Fruit fly (Drosophila melanogaster): Measurements from ENCODE around the gene CG44475.

The CG44475 gene

DNA sequence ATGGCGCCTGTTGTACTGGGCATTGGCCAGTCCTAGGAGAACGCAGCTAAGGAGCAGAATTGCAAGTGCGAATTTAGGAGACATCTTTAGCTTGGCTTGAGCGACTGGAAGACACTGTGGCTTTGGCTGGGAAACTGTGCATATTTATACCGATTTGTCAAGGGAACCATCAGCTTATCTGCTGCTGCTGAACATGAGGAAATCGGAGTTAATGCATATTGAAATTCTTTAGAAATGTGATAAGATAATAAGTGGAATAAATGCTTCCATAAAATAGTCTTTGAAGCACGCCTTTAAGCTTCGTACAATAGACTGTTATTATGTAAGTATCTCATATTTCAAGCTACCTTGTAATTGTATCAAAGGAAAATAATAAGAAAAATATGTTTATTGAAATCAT, at the start of gene CG44475:
Gene CG44475 (minus strand): TSS at position 101 of the 400 bp plus-strand sequence.
- no peak for TF ChIP-seq Dll (optimal IDR thresholded peaks at IDR 0.05)
- TF ChIP-seq usp (GFP tag; optimal IDR thresholded peaks at IDR 0.05), result no peak
- TF ChIP-seq EcR (GFP tag; optimal IDR thresholded peaks at IDR 0.05), result no peak
- TF ChIP-seq pan (optimal IDR thresholded peaks at IDR 0.05), result no peak
- TF ChIP-seq CG8478 (optimal IDR thresholded peaks at IDR 0.05), result no peak
- no peak for TF ChIP-seq psq (optimal IDR thresholded peaks at IDR 0.05)

dm6 chr2L:15923095-15923494, 40.1 kb upstream of the CG44475 start, which contains the start of gene CG4793:
TSS of gene CG4793 (plus strand) at chr2L:15923395.
- no peak for TF ChIP-seq usp (GFP tag; optimal IDR thresholded peaks at IDR 0.05)
- no peak for TF ChIP-seq Dll (optimal IDR thresholded peaks at IDR 0.05)
- TF ChIP-seq psq (optimal IDR thresholded peaks at IDR 0.05), result no peak
- TF ChIP-seq pan (optimal IDR thresholded peaks at IDR 0.05), result peak; percentile 62
- TF ChIP-seq CG8478 (optimal IDR thresholded peaks at IDR 0.05), result no peak
- TF ChIP-seq EcR (GFP tag; optimal IDR thresholded peaks at IDR 0.05), result no peak

DNA sequence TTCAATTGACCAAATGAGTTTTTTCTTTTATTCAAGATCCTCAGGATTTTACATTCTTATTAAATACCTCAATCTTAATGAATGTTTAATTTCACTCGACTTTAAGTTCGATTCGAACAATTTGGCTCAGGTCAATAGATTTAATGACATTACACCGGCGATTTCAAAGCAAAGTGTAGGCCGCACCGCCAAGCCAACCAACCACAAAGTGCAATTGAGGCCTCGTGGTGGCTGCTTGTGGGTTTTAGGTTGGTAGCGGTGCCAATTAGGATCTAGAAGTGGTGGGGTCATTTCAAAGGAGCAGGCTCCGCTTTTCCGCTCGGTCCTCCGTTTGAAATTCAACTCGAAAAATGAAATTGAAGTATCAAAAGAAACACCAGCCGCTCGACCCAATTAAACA, 33.6 kb upstream of the CG44475 start, which contains the start of gene CG13244:
Gene CG13244 (plus strand): TSS at position 301 of the 400 bp plus-strand sequence.
- TF ChIP-seq Dll (optimal IDR thresholded peaks at IDR 0.05) (no peak), usp (GFP tag; optimal IDR thresholded peaks at IDR 0.05) (no peak), EcR (GFP tag; optimal IDR thresholded peaks at IDR 0.05) (no peak), pan (optimal IDR thresholded peaks at IDR 0.05) (no peak), psq (optimal IDR thresholded peaks at IDR 0.05) (no peak), CG8478 (optimal IDR thresholded peaks at IDR 0.05) (no peak)

DNA sequence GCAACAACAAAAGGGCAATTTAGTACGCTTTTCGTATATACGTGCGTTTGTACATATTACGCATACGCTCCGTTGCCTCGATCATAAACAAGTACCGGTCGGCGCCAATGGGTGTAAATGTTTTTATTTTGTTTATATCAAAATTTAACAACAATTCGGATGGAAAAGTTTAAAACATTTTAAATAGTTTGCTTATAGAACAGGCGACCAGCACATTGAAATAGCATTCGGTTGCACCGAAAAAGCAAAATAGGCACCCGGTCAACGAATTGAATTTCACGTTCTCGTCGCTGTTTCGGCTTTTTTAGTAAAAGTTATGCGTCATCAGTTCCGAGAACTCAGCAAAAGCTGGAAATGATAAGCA, 30.7 kb upstream of the CG44475 start:
- TF ChIP-seq usp (GFP tag; optimal IDR thresholded peaks at IDR 0.05) (no peak), EcR (GFP tag; optimal IDR thresholded peaks at IDR 0.05) (no peak), pan (optimal IDR thresholded peaks at IDR 0.05) (no peak), psq (optimal IDR thresholded peaks at IDR 0.05) (no peak)

dm6 chr2L:15912901-15913673, 30.1 kb upstream of the CG44475 start:
- TF ChIP-seq CG8478 (optimal IDR thresholded peaks at IDR 0.05), result no peak
- TF ChIP-seq Dll (optimal IDR thresholded peaks at IDR 0.05), result no peak
- TF ChIP-seq usp (GFP tag; optimal IDR thresholded peaks at IDR 0.05), result no peak
- no peak for TF ChIP-seq pan (optimal IDR thresholded peaks at IDR 0.05)
- no peak for TF ChIP-seq psq (optimal IDR thresholded peaks at IDR 0.05)
- peak in 1 of 2 experiments; percentile 20 for TF ChIP-seq EcR (GFP tag; optimal IDR thresholded peaks at IDR 0.05)

DNA sequence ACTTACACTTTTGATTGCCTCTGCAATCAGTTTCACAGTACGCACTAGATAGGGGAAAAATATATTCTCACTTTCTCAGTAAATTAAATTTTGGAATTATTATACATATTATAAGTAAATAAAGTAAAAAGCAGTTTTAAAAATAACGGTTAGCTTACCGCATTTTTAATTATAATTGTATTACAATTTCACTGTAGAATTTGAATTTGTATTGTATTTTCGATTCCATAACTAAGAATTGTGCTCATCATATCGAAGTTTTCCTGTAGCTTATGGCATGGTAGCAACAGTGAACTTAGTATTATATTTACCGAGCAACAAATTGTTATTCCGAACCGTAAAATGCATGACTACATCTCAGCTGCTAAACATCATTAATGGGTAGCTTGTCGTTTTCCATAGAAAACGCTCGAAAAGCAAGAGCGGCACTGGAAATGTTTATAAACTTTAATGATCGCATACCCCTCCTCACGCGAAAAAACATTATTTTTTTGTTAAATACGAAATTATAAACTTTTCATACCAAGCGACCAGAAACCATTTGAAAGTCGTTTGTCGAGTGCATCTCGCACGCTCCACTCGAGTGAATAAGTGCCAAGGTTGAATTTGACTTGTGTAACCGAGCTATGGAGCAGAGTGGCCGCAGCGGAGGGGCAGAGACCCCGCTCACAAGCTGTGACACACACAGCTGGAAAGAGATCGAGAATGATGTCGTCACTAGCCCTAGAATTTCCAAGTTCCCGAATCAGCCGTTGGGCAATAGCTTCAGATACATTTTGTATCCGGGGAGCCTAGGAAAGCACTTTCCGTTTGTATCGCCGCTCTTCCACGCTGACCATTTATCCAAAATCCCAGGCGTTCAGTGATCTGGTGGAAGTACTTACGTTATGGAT, 29.3 kb upstream of the CG44475 start:
- no peak for TF ChIP-seq psq (optimal IDR thresholded peaks at IDR 0.05)
- TF ChIP-seq pan (optimal IDR thresholded peaks at IDR 0.05), result no peak
- TF ChIP-seq Dll (optimal IDR thresholded peaks at IDR 0.05), result no peak
- TF ChIP-seq usp (GFP tag; optimal IDR thresholded peaks at IDR 0.05), result no peak
- TF ChIP-seq EcR (GFP tag; optimal IDR thresholded peaks at IDR 0.05), result no peak
- no peak for TF ChIP-seq CG8478 (optimal IDR thresholded peaks at IDR 0.05)

dm6 chr2L:15911591-15912007, 28.6 kb upstream of the CG44475 start:
- no peak for TF ChIP-seq CG8478 (optimal IDR thresholded peaks at IDR 0.05)
- TF ChIP-seq pan (optimal IDR thresholded peaks at IDR 0.05), result no peak
- no peak for TF ChIP-seq usp (GFP tag; optimal IDR thresholded peaks at IDR 0.05)
- peak; percentile 96 to 100 for TF ChIP-seq EcR (GFP tag; optimal IDR thresholded peaks at IDR 0.05)
- no peak for TF ChIP-seq psq (optimal IDR thresholded peaks at IDR 0.05)
- TF ChIP-seq Dll (optimal IDR thresholded peaks at IDR 0.05), result peak; percentile 46

dm6 chr2L:15910937-15911590, 28.1 kb upstream of the CG44475 start:
- TF ChIP-seq CG8478 (optimal IDR thresholded peaks at IDR 0.05) (no peak), psq (optimal IDR thresholded peaks at IDR 0.05) (no peak), Dll (optimal IDR thresholded peaks at IDR 0.05) (no peak), usp (GFP tag; optimal IDR thresholded peaks at IDR 0.05) (no peak), EcR (GFP tag; optimal IDR thresholded peaks at IDR 0.05) (no peak), pan (optimal IDR thresholded peaks at IDR 0.05) (no peak)

- TF ChIP-seq pan (optimal IDR thresholded peaks at IDR 0.05) (no peak), psq (optimal IDR thresholded peaks at IDR 0.05) (no peak), CG8478 (optimal IDR thresholded peaks at IDR 0.05) (no peak), EcR (GFP tag; optimal IDR thresholded peaks at IDR 0.05) (no peak), usp (GFP tag; optimal IDR thresholded peaks at IDR 0.05) (no peak), Dll (optimal IDR thresholded peaks at IDR 0.05) (no peak)
These were observed 26.8 kb upstream of the CG44475 start for dm6 chr2L:15909826-15910225.

DNA sequence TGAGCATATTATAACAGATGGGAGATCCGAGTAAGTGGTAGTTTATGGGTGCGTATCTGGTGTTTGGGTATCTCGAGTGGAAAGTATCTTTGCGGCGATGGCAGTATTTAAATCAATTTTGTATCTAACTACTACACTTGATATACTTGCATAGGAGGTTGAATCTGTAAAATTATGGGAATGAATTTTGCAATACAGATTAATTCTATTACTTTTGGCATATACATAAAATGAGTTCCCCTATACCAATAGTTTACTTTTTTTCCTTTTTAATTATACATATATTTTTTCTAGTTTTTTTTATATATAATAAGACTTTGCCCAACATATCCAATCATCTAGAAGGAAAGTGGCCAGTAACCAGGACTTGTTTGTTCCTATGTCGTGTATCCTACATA, 26.3 kb upstream of the CG44475 start:
- no peak for TF ChIP-seq pan (optimal IDR thresholded peaks at IDR 0.05)
- no peak for TF ChIP-seq Dll (optimal IDR thresholded peaks at IDR 0.05)
- no peak for TF ChIP-seq usp (GFP tag; optimal IDR thresholded peaks at IDR 0.05)
- TF ChIP-seq EcR (GFP tag; optimal IDR thresholded peaks at IDR 0.05), result no peak
- no peak for TF ChIP-seq psq (optimal IDR thresholded peaks at IDR 0.05)
- TF ChIP-seq CG8478 (optimal IDR thresholded peaks at IDR 0.05), result no peak

DNA sequence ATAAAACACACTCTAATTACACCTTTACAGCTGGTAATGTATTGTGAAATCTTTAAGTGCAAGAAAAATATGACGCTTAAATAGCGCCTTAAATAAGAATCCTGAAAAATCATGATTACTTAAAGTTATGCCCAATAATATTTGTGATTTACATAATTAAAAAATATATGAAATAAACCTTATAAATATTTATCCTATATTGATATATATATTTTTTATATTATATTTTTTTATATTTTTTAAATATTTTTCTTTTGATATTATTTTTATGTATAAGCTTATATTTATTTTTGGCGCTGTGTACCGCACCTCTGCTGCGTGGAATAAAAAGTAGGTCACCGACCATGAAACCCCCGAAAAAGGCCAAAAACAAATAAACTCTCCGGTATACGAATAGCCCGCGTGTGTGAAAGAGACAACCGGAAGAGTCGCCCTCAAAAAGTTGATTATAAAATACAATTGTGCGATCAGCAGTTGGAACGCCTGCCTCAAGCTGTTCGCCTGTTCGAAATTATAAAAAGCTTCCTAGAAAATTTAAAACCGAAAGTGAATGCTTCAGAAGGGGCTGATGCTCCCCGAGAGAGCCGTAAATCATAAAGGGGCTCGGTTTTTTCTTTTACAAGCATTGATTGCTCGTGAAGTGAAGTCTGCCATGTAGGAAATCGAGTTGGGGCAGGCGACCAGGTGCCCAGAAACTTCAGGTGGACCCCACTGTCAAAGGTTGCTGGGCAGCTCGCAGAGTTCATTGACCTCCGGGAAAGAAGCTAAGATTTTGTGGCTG, 25.7 kb upstream of the CG44475 start:
- TF ChIP-seq EcR (GFP tag; optimal IDR thresholded peaks at IDR 0.05) (peak; percentile 78 to 91), CG8478 (optimal IDR thresholded peaks at IDR 0.05) (no peak)
